Fruit fly (Drosophila melanogaster): Measurements from ENCODE around the gene Gr64c.

dm6 chr3L:4014349-4014748, 14.1 kb upstream of the Gr64c start:
- TF ChIP-seq pan (optimal IDR thresholded peaks at IDR 0.05) (no peak), usp (GFP tag; optimal IDR thresholded peaks at IDR 0.05) (no peak), CG8478 (optimal IDR thresholded peaks at IDR 0.05) (no peak), EcR (GFP tag; optimal IDR thresholded peaks at IDR 0.05) (no peak), psq (optimal IDR thresholded peaks at IDR 0.05) (no peak), Dll (optimal IDR thresholded peaks at IDR 0.05) (no peak)

Data from whole organism.